Worm (Caenorhabditis elegans): ENCODE data around the gene Y69E1A.8.
A peak's percentile ranks its signal among the peaks of the same experiment; 100 is the strongest.
"Not testable (repeated sequence)": the region's sequence is repeated elsewhere in the genome, so short reads cannot be mapped to it uniquely, and the experiment has no call there.

Y69E1A.8 gene

DNA sequence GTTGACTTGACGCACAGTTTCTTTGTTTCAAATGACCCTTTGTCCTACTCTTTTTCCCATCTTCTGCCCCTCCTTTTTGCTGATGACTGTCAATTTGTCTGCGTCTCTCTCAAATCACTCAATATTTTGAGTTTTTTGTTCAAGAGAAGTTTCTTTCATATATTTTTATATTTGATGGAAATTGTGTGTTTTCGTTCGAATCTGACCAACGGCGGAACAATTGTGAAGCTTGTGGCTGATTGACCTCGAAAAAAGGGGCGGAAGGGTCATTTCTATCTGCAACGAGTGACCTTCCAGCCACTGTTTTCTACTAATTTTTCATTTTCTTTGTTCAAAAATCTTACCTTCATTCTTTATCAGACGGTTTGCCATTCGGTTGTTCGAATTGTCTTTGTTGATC, 12.2 kb downstream of the Y69E1A.8 start:
- no peak for TF ChIP-seq zip-8 (tag; optimal IDR thresholded peaks at IDR 0.05)
- no peak for TF ChIP-seq ceh-39 (tag; optimal IDR thresholded peaks at IDR 0.05)
- TF ChIP-seq ceh-83 (GFP tag; optimal IDR thresholded peaks at IDR 0.05): no peak
- TF ChIP-seq mep-1 (tag; optimal IDR thresholded peaks at IDR 0.05): no peak
- TF ChIP-seq unc-39 (tag; optimal IDR thresholded peaks at IDR 0.05): no peak

DNA sequence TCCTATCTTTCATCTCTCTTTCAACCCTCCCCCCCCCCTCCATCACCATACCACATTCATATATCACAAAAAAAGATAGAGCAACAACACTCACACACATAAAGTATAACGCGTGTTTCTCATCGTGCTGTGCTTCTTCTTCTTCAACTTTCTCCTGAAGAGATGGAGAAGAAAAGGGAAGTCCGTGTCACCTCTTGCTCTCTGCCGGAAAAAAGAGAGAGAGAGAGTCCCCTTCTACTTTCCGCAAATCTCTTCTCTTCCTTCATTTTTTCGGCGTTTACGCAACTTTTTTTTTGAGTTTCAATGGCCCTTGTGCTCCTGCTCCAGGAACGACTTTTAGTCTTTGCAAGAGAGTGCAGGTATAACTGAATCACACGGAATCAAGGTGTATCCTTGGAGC, 13.3 kb downstream of the Y69E1A.8 start:
- no peak for TF ChIP-seq tbx-8 (GFP tag; optimal IDR thresholded peaks at IDR 0.05)
- peak; percentile 19 for TF ChIP-seq unc-120 (tag; optimal IDR thresholded peaks at IDR 0.05; ENCODE audit: poor library complexity, severe bottlenecking)

ce11 chrIV:10980628-10981027, 14.2 kb downstream of the Y69E1A.8 start:
- TF ChIP-seq nhr-237 (tag; optimal IDR thresholded peaks at IDR 0.05): no peak
- no peak for TF ChIP-seq nhr-12 (tag; optimal IDR thresholded peaks at IDR 0.05)
- TF ChIP-seq unc-62 (GFP tag; optimal IDR thresholded peaks at IDR 0.05): no peak
- no peak for TF ChIP-seq cnd-1 (tag; optimal IDR thresholded peaks at IDR 0.05)
- TF ChIP-seq M03D4.4 (tag; optimal IDR thresholded peaks at IDR 0.05): no peak
- no peak for TF ChIP-seq nhr-28 (tag; optimal IDR thresholded peaks at IDR 0.05)
- TF ChIP-seq nhr-2 (tag; optimal IDR thresholded peaks at IDR 0.05): no peak
- TF ChIP-seq bed-3 (GFP tag; optimal IDR thresholded peaks at IDR 0.05): no peak
- no peak for TF ChIP-seq drap-1 (GFP tag; optimal IDR thresholded peaks at IDR 0.05)
- TF ChIP-seq sptf-1 (tag; optimal IDR thresholded peaks at IDR 0.05): no peak

ce11 chrIV:10981761-10982160, 15.4 kb downstream of the Y69E1A.8 start, which contains the start of gene Y43E12A.2:
Gene Y43E12A.2, plus strand, starts transcription at chrIV:10982061.
- TF ChIP-seq nhr-76 (tag; optimal IDR thresholded peaks at IDR 0.05) (no peak), mls-2 (tag; optimal IDR thresholded peaks at IDR 0.05) (no peak), sptf-1 (tag; optimal IDR thresholded peaks at IDR 0.05) (no peak), sem-2 (GFP tag; optimal IDR thresholded peaks at IDR 0.05) (no peak), snpc-4 (tag; optimal IDR thresholded peaks at IDR 0.05) (no peak), M03D4.4 (tag; optimal IDR thresholded peaks at IDR 0.05) (no peak), lin-13 (tag; optimal IDR thresholded peaks at IDR 0.05) (no peak), drap-1 (GFP tag; optimal IDR thresholded peaks at IDR 0.05) (no peak), unc-62 (GFP tag; optimal IDR thresholded peaks at IDR 0.05) (no peak), ham-2 (GFP tag; optimal IDR thresholded peaks at IDR 0.05) (no peak), elt-1 (tag; optimal IDR thresholded peaks at IDR 0.05; ENCODE audit: borderline replicate concordance, insufficient read depth) (no peak), lin-32 (GFP tag; optimal IDR thresholded peaks at IDR 0.05) (no peak), ceh-83 (GFP tag; optimal IDR thresholded peaks at IDR 0.05) (no peak), nhr-28 (tag; optimal IDR thresholded peaks at IDR 0.05) (no peak), cnd-1 (tag; optimal IDR thresholded peaks at IDR 0.05) (no peak), nhr-2 (tag; optimal IDR thresholded peaks at IDR 0.05) (no peak), flh-1 (GFP tag; optimal IDR thresholded peaks at IDR 0.05) (no peak), blmp-1 (tag; optimal IDR thresholded peaks at IDR 0.05) (no peak), bed-3 (GFP tag; optimal IDR thresholded peaks at IDR 0.05) (no peak)

ce11 chrIV:10985568-10986035, 19.2 kb downstream of the Y69E1A.8 start, which contains the start of gene cyb-2.1:
Gene cyb-2.1, plus strand, starts transcription at chrIV:10985985.
- TF ChIP-seq lsy-2 (tag; optimal IDR thresholded peaks at IDR 0.05): no peak
- TF ChIP-seq nhr-237 (tag; optimal IDR thresholded peaks at IDR 0.05): no peak
- no peak for TF ChIP-seq ceh-43 (GFP tag; optimal IDR thresholded peaks at IDR 0.05)
- no peak for TF ChIP-seq unc-120 (tag; optimal IDR thresholded peaks at IDR 0.05; ENCODE audit: poor library complexity, severe bottlenecking)
- TF ChIP-seq lin-13 (tag; optimal IDR thresholded peaks at IDR 0.05): no peak
- TF ChIP-seq flh-1 (GFP tag; optimal IDR thresholded peaks at IDR 0.05): no peak
- TF ChIP-seq elt-3 (tag; optimal IDR thresholded peaks at IDR 0.05): no peak

ce11 chrIV:10987342-10987945, 21.0 kb downstream of the Y69E1A.8 start, which contains the start of gene Y43E12A.3:
Gene Y43E12A.3, plus strand, starts transcription at chrIV:10987895.
- not testable (repeated sequence) for TF ChIP-seq nhr-76 (tag; optimal IDR thresholded peaks at IDR 0.05); hlh-1 (tag; optimal IDR thresholded peaks at IDR 0.05); bed-3 (GFP tag; optimal IDR thresholded peaks at IDR 0.05)
